Fruit fly (Drosophila melanogaster): ENCODE data around the gene CG5418.

dm6 chr2L:12493771-12494317, 40.8 kb upstream of the CG5418 start:
- TF ChIP-seq Rel (GFP tag; optimal IDR thresholded peaks at IDR 0.05) (peak; percentile 84), Rel (tag; optimal IDR thresholded peaks at IDR 0.05) (peak; percentile 67), Dif (GFP tag; optimal IDR thresholded peaks at IDR 0.05; ENCODE audit: partially characterized antibody) (no peak), tai (GFP tag; optimal IDR thresholded peaks at IDR 0.05) (no peak), Hr78 (GFP tag; optimal IDR thresholded peaks at IDR 0.05) (no peak), sage (GFP tag; optimal IDR thresholded peaks at IDR 0.05) (peak; percentile 66), h (GFP tag; optimal IDR thresholded peaks at IDR 0.05) (peak; percentile 94), Hr83 (GFP tag; optimal IDR thresholded peaks at IDR 0.05; ENCODE audit: poor library complexity, severe bottlenecking) (no peak), Vsx2 (GFP tag; optimal IDR thresholded peaks at IDR 0.05; ENCODE audit: partially characterized antibody) (no peak), fru (GFP tag; optimal IDR thresholded peaks at IDR 0.05) (peak; percentile 48)
